Fruit fly (Drosophila melanogaster) whole organism, embryonic: ENCODE data around the gene CG5535.

ENCODE experiments used
- BEAF-32 ChIP-seq: fragments of 200-800 bp; sonication (Bioruptor generic); optimal IDR thresholded peaks from 3 replicates; lab custom pipeline; 2017; ENCODE audit warnings: missing biosample characterization, missing genetic modification characterization, mild to moderate bottlenecking, moderate library complexity, missing genetic modification reagents
- CG10267 ChIP-seq: fragments of 200-800 bp; sonication (Bioruptor generic); optimal IDR thresholded peaks from 2 replicates; lab custom pipeline; 2018; ENCODE audit warnings: missing biosample characterization, mild to moderate bottlenecking, missing genetic modification characterization, moderate library complexity
- CG12104 ChIP-seq: fragments of 200-800 bp; sonication (Bioruptor generic); optimal IDR thresholded peaks from 3 replicates; lab custom pipeline; 2016; ENCODE audit warnings: missing biosample characterization, missing genetic modification characterization
- CG15601 ChIP-seq: fragments of 200-800 bp; sonication (Bioruptor generic); optimal IDR thresholded peaks from 3 replicates; lab custom pipeline; 2019; ENCODE audit warnings: missing biosample characterization, mild to moderate bottlenecking, missing genetic modification characterization, moderate library complexity
- CG1647 ChIP-seq: fragments of 200-800 bp; sonication (Bioruptor generic); optimal IDR thresholded peaks from 3 replicates; lab custom pipeline; 2016; ENCODE audit warnings: missing biosample characterization, missing genetic modification characterization
- CG1792 ChIP-seq: fragments of 200-800 bp; sonication (Bioruptor generic); optimal IDR thresholded peaks from 2 replicates; lab custom pipeline; 2016; ENCODE audit warnings: missing biosample characterization, missing genetic modification characterization
- CG18476 ChIP-seq: fragments of 200-800 bp; sonication (Bioruptor generic); optimal IDR thresholded peaks from 2 replicates; lab custom pipeline; 2016; ENCODE audit warnings: missing biosample characterization, mild to moderate bottlenecking, missing genetic modification characterization
- CG30431 ChIP-seq: fragments of 200-800 bp; sonication (Bioruptor generic); optimal IDR thresholded peaks from 2 replicates; lab custom pipeline; 2017; ENCODE audit warnings: missing biosample characterization, missing genetic modification characterization
- CG32772 ChIP-seq: fragments of 200-800 bp; sonication (Bioruptor generic); IDR thresholded peaks from 2 replicates; pipeline ENCODE4 v1.3.6; 2022; ENCODE audit warnings: missing biosample characterization, missing genetic modification characterization
- CG33213 ChIP-seq: fragments of 200-800 bp; sonication (Bioruptor generic); optimal IDR thresholded peaks from 3 replicates; lab custom pipeline; 2016; ENCODE audit warnings: missing biosample characterization, missing genetic modification characterization
- CG3995 ChIP-seq: fragments of 200-800 bp; sonication (Bioruptor generic); optimal IDR thresholded peaks from 3 replicates; lab custom pipeline; 2016; ENCODE audit warnings: missing biosample characterization, missing genetic modification characterization
- CG4360 ChIP-seq: fragments of 200-800 bp; sonication (Bioruptor generic); IDR thresholded peaks from 2 replicates; pipeline ENCODE4 v1.3.6; 2022; ENCODE audit warnings: missing biosample characterization, missing genetic modification characterization
- CG4854 ChIP-seq: fragments of 200-800 bp; sonication (Bioruptor generic); optimal IDR thresholded peaks from 2 replicates; lab custom pipeline; 2016; ENCODE audit warnings: missing biosample characterization, missing genetic modification characterization, inconsistent platforms
- CG6254 ChIP-seq: fragments of 200-800 bp; sonication (Bioruptor generic); optimal IDR thresholded peaks from 3 replicates; lab custom pipeline; 2017; ENCODE audit warnings: mild to moderate bottlenecking, missing biosample characterization, missing genetic modification reagents, missing genetic modification characterization
- CG6654 ChIP-seq: fragments of 200-800 bp; sonication (Bioruptor generic); optimal IDR thresholded peaks from 2 replicates; lab custom pipeline; 2017; ENCODE audit warnings: missing biosample characterization, mild to moderate bottlenecking, missing genetic modification characterization
- CG7928 ChIP-seq: fragments of 200-800 bp; sonication (Bioruptor generic); optimal IDR thresholded peaks from 2 replicates; lab custom pipeline; 2017; ENCODE audit warnings: missing biosample characterization, mild to moderate bottlenecking, missing genetic modification characterization
- CG9437 ChIP-seq: fragments of 200-800 bp; sonication (Bioruptor generic); optimal IDR thresholded peaks from 2 replicates; lab custom pipeline; 2018; ENCODE audit warnings: missing biosample characterization, mild to moderate bottlenecking, missing genetic modification characterization
- Fer1 ChIP-seq: fragments of 200-800 bp; sonication (Bioruptor generic); optimal IDR thresholded peaks from 2 replicates; lab custom pipeline; 2017; ENCODE audit warnings: missing biosample characterization, mild to moderate bottlenecking, missing genetic modification characterization
- H2.0 ChIP-seq: fragments of 200-800 bp; sonication (Bioruptor generic); IDR thresholded peaks from 2 replicates; pipeline ENCODE4 v1.3.6; 2022; ENCODE audit warnings: missing biosample characterization, missing genetic modification characterization
- Hand ChIP-seq: fragments of 200-800 bp; sonication (Bioruptor generic); optimal IDR thresholded peaks from 2 replicates; lab custom pipeline; 2017; ENCODE audit warnings: mild to moderate bottlenecking, missing biosample characterization, missing genetic modification reagents, missing genetic modification characterization
- Hmr ChIP-seq: fragments of 200-800 bp; sonication (Bioruptor generic); optimal IDR thresholded peaks from 3 replicates; lab custom pipeline; 2017; ENCODE audit warnings: mild to moderate bottlenecking, missing biosample characterization, missing genetic modification reagents, missing genetic modification characterization
- Hmx ChIP-seq: fragments of 200-800 bp; sonication (Bioruptor generic); optimal IDR thresholded peaks from 2 replicates; lab custom pipeline; 2016; ENCODE audit warnings: missing biosample characterization, missing genetic modification characterization
- MESR4 ChIP-seq: fragments of 200-800 bp; sonication (Bioruptor generic); optimal IDR thresholded peaks from 2 replicates; lab custom pipeline; 2018; ENCODE audit warnings: missing biosample characterization, mild to moderate bottlenecking, missing genetic modification characterization, moderate library complexity
- MTF-1 ChIP-seq: fragments of 200-800 bp; sonication (Bioruptor generic); optimal IDR thresholded peaks from 2 replicates; lab custom pipeline; 2018; ENCODE audit warnings: missing biosample characterization, mild to moderate bottlenecking, missing genetic modification characterization, borderline replicate concordance
- Myb ChIP-seq: fragments of 200-800 bp; sonication (Bioruptor generic); optimal IDR thresholded peaks from 2 replicates; lab custom pipeline; 2016; ENCODE audit warnings: missing biosample characterization, missing genetic modification characterization
- NfI ChIP-seq: fragments of 200-800 bp; sonication (Bioruptor generic); optimal IDR thresholded peaks from 3 replicates; lab custom pipeline; 2018; ENCODE audit warnings: missing biosample characterization, mild to moderate bottlenecking, missing genetic modification characterization, moderate library complexity
- Opbp ChIP-seq: fragments of 200-800 bp; sonication (Bioruptor generic); IDR thresholded peaks from 3 replicates; pipeline ENCODE4 v1.3.6; 2022; ENCODE audit warnings: missing biosample characterization, missing genetic modification characterization; ENCODE audit not compliant: partially characterized antibody
- Side ChIP-seq: fragments of 200-800 bp; sonication (Bioruptor generic); optimal IDR thresholded peaks from 2 replicates; lab custom pipeline; 2016; ENCODE audit warnings: missing biosample characterization, missing genetic modification characterization
- Sin3A ChIP-seq: fragments of >200 bp; optimal IDR thresholded peaks from 2 replicates; lab custom pipeline; 2018
- Sox100B ChIP-seq: fragments of 200-800 bp; sonication (Bioruptor generic); optimal IDR thresholded peaks from 3 replicates; lab custom pipeline; 2018; ENCODE audit warnings: missing biosample characterization, mild to moderate bottlenecking, missing genetic modification characterization
- Ssrp ChIP-seq: fragments of 200-800 bp; sonication (Bioruptor generic); optimal IDR thresholded peaks from 2 replicates; lab custom pipeline; 2018; ENCODE audit warnings: missing biosample characterization, mild to moderate bottlenecking, missing genetic modification characterization, moderate library complexity
- Trl ChIP-seq, 3 experiments: fragments of >200 bp in 2 of 3; fragments of 200-800 bp in 1 of 3; sonication (Bioruptor generic) in 1 of 3; optimal IDR thresholded peaks; 2 replicates in 1 of 3; 3 replicates in 2 of 3; lab custom pipeline; 2016 to 2017; ENCODE audit warnings: missing biosample characterization in 1 of 3, missing genetic modification characterization in 1 of 3
- ab ChIP-seq: fragments of 200-800 bp; sonication (Bioruptor generic); optimal IDR thresholded peaks from 2 replicates; lab custom pipeline; 2016; ENCODE audit warnings: missing biosample characterization, missing genetic modification characterization
- br ChIP-seq: fragments of >200 bp; optimal IDR thresholded peaks from 2 replicates; lab custom pipeline; 2017
- chinmo ChIP-seq: fragments of 200-800 bp; sonication (Bioruptor generic); IDR thresholded peaks from 4 replicates; pipeline ENCODE4 v1.3.6; 2022; ENCODE audit warnings: missing biosample characterization, missing genetic modification characterization; ENCODE audit not compliant: partially characterized antibody
- chm ChIP-seq: fragments of 200-800 bp; sonication (Bioruptor generic); IDR thresholded peaks from 2 replicates; pipeline ENCODE4 v1.3.6; 2022; ENCODE audit warnings: missing biosample characterization, missing genetic modification characterization
- crol ChIP-seq: fragments of 200-800 bp; sonication (Bioruptor generic); IDR thresholded peaks from 2 replicates; pipeline ENCODE4 v1.3.6; 2022; ENCODE audit warnings: missing biosample characterization, missing genetic modification characterization
- dan ChIP-seq: fragments of 200-800 bp; sonication (Bioruptor generic); IDR thresholded peaks from 2 replicates; pipeline ENCODE4 v1.3.6; 2022; ENCODE audit warnings: missing biosample characterization, missing genetic modification characterization
- disco-r ChIP-seq: fragments of 200-800 bp; sonication (Bioruptor generic); optimal IDR thresholded peaks from 2 replicates; lab custom pipeline; 2016; ENCODE audit warnings: missing biosample characterization, missing genetic modification characterization
- gcm ChIP-seq: fragments of 200-800 bp; sonication (Bioruptor generic); optimal IDR thresholded peaks from 2 replicates; lab custom pipeline; 2019; ENCODE audit warnings: missing biosample characterization, mild to moderate bottlenecking, missing genetic modification characterization, moderate library complexity
- gsb-n ChIP-seq: fragments of 200-800 bp; sonication (Bioruptor generic); optimal IDR thresholded peaks from 3 replicates; lab custom pipeline; 2018; ENCODE audit warnings: missing biosample characterization, mild to moderate bottlenecking, missing genetic modification characterization
- hb ChIP-seq: fragments of 200-800 bp; sonication (Bioruptor generic); IDR thresholded peaks from 3 replicates; pipeline ENCODE4 v1.3.6; 2022; ENCODE audit warnings: missing biosample characterization, missing genetic modification characterization; ENCODE audit not compliant: partially characterized antibody
- her ChIP-seq: fragments of 200-800 bp; sonication (Bioruptor generic); optimal IDR thresholded peaks from 2 replicates; lab custom pipeline; 2016; ENCODE audit warnings: missing biosample characterization, missing genetic modification characterization
- kay ChIP-seq: fragments of 200-800 bp; sonication (Bioruptor generic); optimal IDR thresholded peaks from 2 replicates; lab custom pipeline; 2016; ENCODE audit warnings: missing biosample characterization, missing genetic modification characterization
- mirr ChIP-seq: fragments of 200-800 bp; sonication (Bioruptor generic); optimal IDR thresholded peaks from 3 replicates; lab custom pipeline; 2018; ENCODE audit warnings: missing biosample characterization, mild to moderate bottlenecking, missing genetic modification characterization
- sc ChIP-seq, 3 experiments: fragments of >200 bp in 2 of 3; fragments of 200-800 bp in 1 of 3; sonication (Bioruptor generic) in 1 of 3; optimal IDR thresholded peaks; 2 replicates in 2 of 3; 3 replicates in 1 of 3; lab custom pipeline; 2017; ENCODE audit warnings: mild to moderate bottlenecking in 1 of 3, missing biosample characterization in 1 of 3, missing genetic modification characterization in 1 of 3, missing genetic modification reagents in 1 of 3
- tin ChIP-seq: fragments of 200-800 bp; sonication (Bioruptor generic); optimal IDR thresholded peaks from 3 replicates; lab custom pipeline; 2016; ENCODE audit warnings: missing biosample characterization, missing genetic modification characterization
- trh ChIP-seq: fragments of 200-800 bp; sonication (Bioruptor generic); optimal IDR thresholded peaks from 2 replicates; lab custom pipeline; 2016; ENCODE audit warnings: missing biosample characterization, missing genetic modification characterization
- vfl ChIP-seq: fragments of 200-800 bp; sonication (Bioruptor generic); optimal IDR thresholded peaks from 2 replicates; lab custom pipeline; 2016; ENCODE audit warnings: missing biosample characterization, missing genetic modification characterization
- vnd ChIP-seq: fragments of 200-800 bp; sonication (Bioruptor generic); IDR thresholded peaks from 3 replicates; pipeline ENCODE4 v1.3.6; 2022; ENCODE audit warnings: missing biosample characterization, missing genetic modification characterization; ENCODE audit not compliant: partially characterized antibody
- wek ChIP-seq: fragments of 200-800 bp; sonication (Bioruptor generic); optimal IDR thresholded peaks from 3 replicates; lab custom pipeline; 2018; ENCODE audit warnings: missing biosample characterization, mild to moderate bottlenecking, missing genetic modification characterization, moderate library complexity

CG5535 gene

dm6 chr3L:17846982-17847355 is 9.6 kb downstream of the CG5535 start (continued):
- no peak for TF ChIP-seq kay (GFP tag; lab: Kevin White, UChicago)
- no peak for TF ChIP-seq CG6254 (GFP tag; lab: Kevin White, UChicago)
- TF ChIP-seq MTF-1 (GFP tag; lab: Kevin White, UChicago), result no peak
- peak; percentile 69 for TF ChIP-seq vnd
- no peak for TF ChIP-seq CG9437 (GFP tag; lab: Kevin White, UChicago)
- TF ChIP-seq chinmo (GFP tag; lab: Robert Waterston, UW), result 0 out of 4 replicates have a peak, but pooled peaks have one; percentile 62
- no peak for TF ChIP-seq Hmx (GFP tag; lab: Kevin White, UChicago)
- TF ChIP-seq CG4854, result no peak
- no peak for TF ChIP-seq CG3995 (GFP tag; lab: Kevin White, UChicago)
- no peak for TF ChIP-seq CG1792 (GFP tag; lab: Kevin White, UChicago)
- no peak for TF ChIP-seq chm (GFP tag; lab: Robert Waterston, UW)
- TF ChIP-seq tin (GFP tag; lab: Kevin White, UChicago), result no peak
- no peak for TF ChIP-seq ab (GFP tag; lab: Kevin White, UChicago)
- no peak for TF ChIP-seq CG6654 (GFP tag; lab: Kevin White, UChicago)
- no peak for TF ChIP-seq NfI
- no peak for TF ChIP-seq mirr (GFP tag; lab: Kevin White, UChicago)
- TF ChIP-seq CG7928, result peak; percentile 88
- peak; percentile 71 for TF ChIP-seq hb (GFP tag; lab: Robert Waterston, UW)
- peak; percentile 95 for TF ChIP-seq MESR4
- TF ChIP-seq CG15601 (tag; lab: Kevin White, UChicago), result no peak
- TF ChIP-seq CG18476 (GFP tag; lab: Kevin White, UChicago), result no peak
- TF ChIP-seq Sox100B, result no peak
- TF ChIP-seq disco-r, result no peak
- no peak for TF ChIP-seq BEAF-32
- TF ChIP-seq her (GFP tag; lab: Kevin White, UChicago), result no peak
- no peak for TF ChIP-seq CG32772 (GFP tag; lab: Robert Waterston, UW)
- no peak for TF ChIP-seq wek (GFP tag; lab: Kevin White, UChicago)
- no peak for TF ChIP-seq Fer1 (GFP tag; lab: Kevin White, UChicago)
- TF ChIP-seq CG12104 (GFP tag; lab: Kevin White, UChicago), result no peak
- no peak for TF ChIP-seq vfl
- no peak for TF ChIP-seq Hand
- TF ChIP-seq CG33213 (GFP tag; lab: Kevin White, UChicago), result no peak
- TF ChIP-seq CG1647, result no peak
- no peak for TF ChIP-seq CG10267
- TF ChIP-seq H2.0 (GFP tag; lab: Robert Waterston, UW), result no peak
- no peak for TF ChIP-seq gcm
- TF ChIP-seq gsb-n (tag; lab: Kevin White, UChicago), result no peak
- no peak for TF ChIP-seq Side (GFP tag; lab: Kevin White, UChicago)
- TF ChIP-seq crol (GFP tag; lab: Robert Waterston, UW), result peak; percentile 56
- TF ChIP-seq Opbp, result peak; percentile 84; the same call in 2 of the 3 replicates
- no peak for TF ChIP-seq dan
- no peak for TF ChIP-seq Ssrp (tag; lab: Kevin White, UChicago)
- TF ChIP-seq sc (optimal IDR thresholded peaks at IDR 0.05; lab: Kevin White, UChicago), result no peak
- no peak for TF ChIP-seq sc (GFP tag; optimal IDR thresholded peaks at IDR 0.05; lab: Kevin White, UChicago)
- peak; percentile 54 for TF ChIP-seq Myb (GFP tag; lab: Kevin White, UChicago)
- TF ChIP-seq trh (GFP tag; lab: Kevin White, UChicago), result no peak
- TF ChIP-seq Hmr (GFP tag; lab: Kevin White, UChicago), result no peak
- TF ChIP-seq Sin3A (lab: Kevin White, UChicago), result peak; percentile 24
- no peak for TF ChIP-seq Trl (optimal IDR thresholded peaks at IDR 0.05; lab: Kevin White, UChicago)
- TF ChIP-seq Trl (GFP tag; optimal IDR thresholded peaks at IDR 0.05; lab: Kevin White, UChicago), result no peak
- no peak for TF ChIP-seq br (lab: Kevin White, UChicago)
- TF ChIP-seq CG4360, result no peak
- TF ChIP-seq CG30431 (GFP tag; lab: Kevin White, UChicago), result no peak
